Fruit fly (Drosophila melanogaster): ENCODE data around the gene Osi8.

The Osi8 gene

dm6 chr3R:6290289-6290688 is 35.3 kb downstream of the Osi8 start:
- no peak for TF ChIP-seq CG17801 (GFP tag; optimal IDR thresholded peaks at IDR 0.05; ENCODE audit: partially characterized antibody)

- no peak for TF ChIP-seq CG17801 (GFP tag; optimal IDR thresholded peaks at IDR 0.05; ENCODE audit: partially characterized antibody)
Observed at dm6 chr3R:6291437-6291836, 36.5 kb downstream of the Osi8 start, which contains the start of gene Osi13. Gene Osi13 (plus strand): TSS chr3R:6291737.

dm6 chr3R:6294046-6294445 is 39.1 kb downstream of the Osi8 start:
- no peak for TF ChIP-seq CG17801 (GFP tag; optimal IDR thresholded peaks at IDR 0.05; ENCODE audit: partially characterized antibody)

DNA sequence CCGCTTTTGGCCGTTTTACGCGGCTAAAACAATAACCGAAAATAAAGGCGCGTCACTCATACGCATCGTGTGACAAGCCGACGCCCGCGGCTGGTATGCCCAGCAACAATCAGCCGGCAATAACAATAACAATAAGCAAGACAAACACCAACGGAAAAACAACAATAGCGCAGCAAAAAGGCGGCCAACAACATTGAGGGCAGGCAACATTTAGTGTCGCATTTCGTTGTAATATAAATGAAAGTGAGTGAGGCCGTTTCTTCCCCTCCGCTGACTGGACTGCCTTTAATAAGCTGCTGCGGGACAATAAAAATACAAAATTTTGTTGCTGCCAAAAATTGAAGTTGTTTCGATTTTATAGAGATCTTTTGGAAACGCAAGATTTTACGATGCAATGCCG is 42.2 kb downstream of the Osi8 start:
- TF ChIP-seq CG17801 (GFP tag; optimal IDR thresholded peaks at IDR 0.05; ENCODE audit: partially characterized antibody): no peak

DNA sequence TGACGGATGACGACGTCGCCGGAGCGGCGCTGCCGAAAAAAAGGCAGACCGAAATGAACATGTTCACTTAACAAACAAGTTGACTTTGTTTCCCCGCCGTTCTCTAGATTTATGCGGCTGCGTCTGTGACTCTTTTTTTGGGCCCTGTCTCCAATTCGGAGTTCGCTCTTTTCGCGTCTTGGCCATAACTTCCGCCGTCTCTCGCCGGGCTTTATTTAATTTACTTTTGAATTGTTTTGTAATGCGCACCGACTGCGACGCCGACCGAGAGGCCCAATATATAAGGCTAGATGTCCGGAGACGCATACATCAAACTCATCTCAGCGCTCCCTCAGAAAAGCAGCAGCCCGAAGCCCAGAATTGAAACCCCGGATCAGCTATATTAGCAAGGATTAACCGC is 43.9 kb downstream of the Osi8 start, which contains the start of gene Osi14:
Osi14 (plus strand) TSS at position 301 of the 400 bp plus-strand sequence.
- no peak for TF ChIP-seq CG17801 (GFP tag; optimal IDR thresholded peaks at IDR 0.05; ENCODE audit: partially characterized antibody)

DNA sequence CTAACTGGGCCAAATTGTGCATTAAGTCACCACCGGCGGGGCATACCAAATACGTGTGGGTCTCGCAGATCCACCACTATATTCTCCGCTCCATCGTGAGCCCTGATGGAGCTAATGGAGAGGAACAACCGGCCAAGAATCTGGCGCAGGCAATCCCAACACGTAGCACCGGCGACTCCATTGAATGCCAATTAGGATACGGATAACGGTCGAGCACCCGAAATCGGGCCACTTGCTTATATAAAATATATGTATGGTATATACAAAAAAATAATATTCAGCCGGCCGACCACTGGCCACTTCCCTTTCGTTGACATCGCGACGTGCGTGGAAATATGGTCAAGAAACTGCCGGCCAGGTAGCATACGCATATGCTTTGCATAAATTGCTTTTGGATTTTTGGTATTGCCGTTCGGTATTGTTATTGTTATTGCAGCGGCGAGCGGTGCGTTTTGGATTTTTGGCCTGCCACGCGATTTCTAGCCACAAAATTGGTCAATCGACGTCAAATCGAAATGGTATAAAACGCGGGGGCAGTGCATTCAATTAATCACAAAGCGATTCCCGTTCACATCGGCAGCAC is 46.4 kb downstream of the Osi8 start, which contains the start of gene Osi15:
Osi15 (plus strand) TSS at position 548 of the 583 bp plus-strand sequence.
- no peak for TF ChIP-seq CG17801 (GFP tag; optimal IDR thresholded peaks at IDR 0.05; ENCODE audit: partially characterized antibody)

DNA sequence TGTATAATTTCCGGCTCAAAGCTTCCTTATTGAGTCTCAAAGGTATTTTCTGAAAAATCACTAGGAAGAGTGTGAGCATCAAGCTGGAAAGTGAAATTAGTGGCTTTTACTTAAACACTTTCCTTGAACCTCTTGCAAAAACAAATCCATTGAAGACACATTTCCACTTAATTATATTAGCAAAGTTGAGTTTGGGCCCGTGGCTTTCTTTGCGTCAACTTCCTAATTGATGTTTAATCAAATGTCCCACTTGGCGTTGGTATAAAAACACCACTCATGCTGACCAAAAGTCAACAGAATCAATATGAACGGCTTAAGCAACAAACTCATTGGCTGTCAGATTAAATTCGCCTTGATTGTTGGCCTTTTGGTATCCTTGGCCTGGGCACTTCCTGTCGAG is 48.8 kb downstream of the Osi8 start, which contains the start of gene CG46396:
CG46396 (plus strand) TSS at position 301 of the 400 bp plus-strand sequence.
- no peak for TF ChIP-seq CG17801 (GFP tag; optimal IDR thresholded peaks at IDR 0.05; ENCODE audit: partially characterized antibody)

dm6 chr3R:6304947-6305346 is 50.0 kb downstream of the Osi8 start, which contains the start of gene Osi16:
Gene Osi16 (plus strand): TSS chr3R:6305247.
- TF ChIP-seq CG17801 (GFP tag; optimal IDR thresholded peaks at IDR 0.05; ENCODE audit: partially characterized antibody): no peak

Data from ovary, adult (tissue).